Worm (Caenorhabditis elegans) whole organism, early embryonic: ENCODE results near the gene ergi-1.
"Not testable (repeated sequence)": the region's sequence is repeated elsewhere in the genome, so short reads cannot be mapped to it uniquely, and the experiment has no call there.

ENCODE experiments used
- B0310.2 ChIP-seq: sonication (generic microtip); optimal IDR thresholded peaks from 2 replicates; lab custom pipeline; 2016; ENCODE audit warnings: mild to moderate bottlenecking, missing genetic modification characterization, missing compliant biosample characterization
- F13C5.2 ChIP-seq: sonication (generic microtip); optimal IDR thresholded peaks from 2 replicates; lab custom pipeline; 2017; ENCODE audit warnings: mild to moderate bottlenecking, missing genetic modification characterization, inconsistent platforms, missing compliant biosample characterization
- aly-1 ChIP-seq: sonication (generic microtip); optimal IDR thresholded peaks from 2 replicates; lab custom pipeline; 2016; ENCODE audit warnings: missing genetic modification characterization, missing compliant biosample characterization
- ama-1 ChIP-seq: fragments of 150-350 bp; optimal IDR thresholded peaks from 2 replicates; lab custom pipeline; 2014
- ceh-13 ChIP-seq: fragments of 200-800 bp; sonication (Bioruptor generic); optimal IDR thresholded peaks from 2 replicates; lab custom pipeline; 2018; ENCODE audit warnings: mild to moderate bottlenecking, missing genetic modification characterization, missing compliant biosample characterization
- ceh-36 ChIP-seq: sonication (generic microtip); optimal IDR thresholded peaks from 2 replicates; lab custom pipeline; 2016; ENCODE audit warnings: missing genetic modification characterization, inconsistent platforms, missing compliant biosample characterization
- ets-7 ChIP-seq: sonication (generic microtip); optimal IDR thresholded peaks from 2 replicates; lab custom pipeline; 2016; ENCODE audit warnings: missing genotype, missing genetic modification characterization, missing compliant biosample characterization
- flt-1 ChIP-seq: fragments of 200-800 bp; sonication (Bioruptor generic); IDR thresholded peaks from 2 replicates; pipeline ENCODE4 v1.3.6; 2022; ENCODE audit warnings: missing genetic modification characterization, missing compliant biosample characterization
- hmbx-1 ChIP-seq: sonication (generic microtip); optimal IDR thresholded peaks from 2 replicates; lab custom pipeline; 2016; ENCODE audit warnings: mild to moderate bottlenecking, missing genetic modification characterization, missing compliant biosample characterization
- hmg-4 ChIP-seq: fragments of 200-800 bp; sonication (Bioruptor generic); optimal IDR thresholded peaks from 2 replicates; lab custom pipeline; 2018; ENCODE audit warnings: mild to moderate bottlenecking, missing genetic modification characterization, missing compliant biosample characterization
- hnd-1 ChIP-seq: sonication (generic microtip); optimal IDR thresholded peaks from 2 replicates; lab custom pipeline; 2016; ENCODE audit warnings: missing genetic modification characterization, missing compliant biosample characterization
- pes-1 ChIP-seq: fragments of 200-800 bp; sonication (Bioruptor generic); IDR thresholded peaks from 2 replicates; pipeline ENCODE4 v1.3.6; 2022; ENCODE audit warnings: missing genetic modification reagents, missing genetic modification characterization, missing compliant biosample characterization
- scrt-1 ChIP-seq: fragments of 200-800 bp; sonication (Bioruptor generic); IDR thresholded peaks from 2 replicates; pipeline ENCODE4 v1.3.6; 2022; ENCODE audit warnings: missing genetic modification characterization, missing compliant biosample characterization
- sea-1 ChIP-seq: fragments of 200-800 bp; sonication (Bioruptor generic); conservative IDR thresholded peaks from 2 replicates; pipeline ENCODE4 v1.3.6; 2022; ENCODE audit warnings: missing genetic modification characterization, missing compliant biosample characterization
- tbx-11 ChIP-seq: fragments of 200-800 bp; sonication (Bioruptor generic); IDR thresholded peaks from 2 replicates; pipeline ENCODE4 v1.3.6; 2022; ENCODE audit warnings: missing genetic modification characterization, missing compliant biosample characterization
- tbx-37 ChIP-seq: fragments of 200-800 bp; sonication (Bioruptor generic); conservative IDR thresholded peaks from 2 replicates; pipeline ENCODE4 v1.3.6; 2022; ENCODE audit warnings: missing genetic modification reagents, missing genetic modification characterization, missing compliant biosample characterization
- tra-4 ChIP-seq: sonication (generic microtip); optimal IDR thresholded peaks from 2 replicates; lab custom pipeline; 2017; ENCODE audit warnings: missing genetic modification characterization, missing compliant biosample characterization

ergi-1 gene

DNA sequence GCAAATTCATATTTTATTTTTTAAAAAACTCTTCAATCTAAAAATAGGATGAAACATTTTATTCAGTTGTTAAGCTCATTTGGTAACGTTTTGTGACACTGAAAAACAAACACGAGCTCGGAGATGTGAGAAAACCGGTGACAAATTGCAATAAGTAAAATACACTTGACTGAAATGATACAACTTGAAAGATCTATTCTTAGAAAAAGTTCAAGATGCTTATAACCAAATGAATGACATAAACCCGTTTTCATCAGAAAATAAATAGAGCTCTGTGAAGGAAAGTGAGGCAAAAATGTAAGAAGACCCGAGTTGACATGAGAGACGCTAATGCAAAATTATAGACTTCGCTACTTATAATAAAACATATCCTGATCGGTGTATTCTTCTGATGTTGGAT, 4.3 kb upstream of the ergi-1 start, which contains the start of gene smex-2:
smex-2 (minus strand) TSS at position 101 of the 400 bp plus-strand sequence.
- TF ChIP-seq aly-1 (tag; lab: Kevin White, UChicago) = no peak
- TF ChIP-seq flt-1 (GFP tag; lab: Robert Waterston, UW) = no peak
- TF ChIP-seq scrt-1 (GFP tag; lab: Robert Waterston, UW) = no peak
- no peak for TF ChIP-seq ama-1
- no peak for TF ChIP-seq hmbx-1 (tag; lab: Kevin White, UChicago)
- TF ChIP-seq ceh-36 (tag; lab: Kevin White, UChicago) = no peak
- TF ChIP-seq hmg-4 (GFP tag; lab: Kevin White, UChicago) = no peak
- no peak for TF ChIP-seq sea-1 (GFP tag; lab: Robert Waterston, UW)
- TF ChIP-seq pes-1 (GFP tag; lab: Robert Waterston, UW) = no peak
- TF ChIP-seq ets-7 = no peak
- TF ChIP-seq tbx-11 (GFP tag; lab: Robert Waterston, UW) = no peak
- no peak for TF ChIP-seq hnd-1 (tag; lab: Kevin White, UChicago)
- TF ChIP-seq tra-4 (tag; lab: Kevin White, UChicago) = no peak
- no peak for TF ChIP-seq ceh-13 (GFP tag; lab: Kevin White, UChicago)

DNA sequence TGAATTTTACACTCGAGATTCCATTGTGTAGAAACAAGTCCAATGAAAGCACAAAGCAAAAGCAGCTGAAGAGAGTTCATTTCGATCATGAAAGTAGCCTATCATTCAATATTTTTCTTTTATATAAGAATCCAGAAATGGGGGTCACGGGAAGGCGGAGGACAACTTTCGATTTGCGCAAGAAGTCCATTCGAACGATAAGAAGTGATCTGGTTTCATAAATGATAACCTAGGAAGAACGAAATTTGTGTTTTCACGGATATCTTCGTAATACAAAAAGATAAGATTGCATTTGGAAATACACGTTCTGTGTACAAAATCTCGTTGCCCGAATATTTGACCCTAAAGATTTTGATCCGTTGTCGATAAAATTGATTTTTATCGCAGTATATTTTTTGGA, 3.7 kb downstream of the ergi-1 start, which contains the start of gene Y102A11A.5:
Y102A11A.5 (minus strand) TSS at position 175 of the 400 bp plus-strand sequence.
- TF ChIP-seq hmg-4 (GFP tag; lab: Kevin White, UChicago) (no peak), aly-1 (tag; lab: Kevin White, UChicago) (no peak), ets-7 (no peak), sea-1 (GFP tag; lab: Robert Waterston, UW) (no peak), hnd-1 (tag; lab: Kevin White, UChicago) (no peak), F13C5.2 (tag; lab: Kevin White, UChicago) (no peak), B0310.2 (no peak), ceh-13 (GFP tag; lab: Kevin White, UChicago) (no peak), tbx-37 (GFP tag; lab: Robert Waterston, UW) (no peak), flt-1 (GFP tag; lab: Robert Waterston, UW) (no peak), scrt-1 (GFP tag; lab: Robert Waterston, UW) (no peak), tbx-11 (GFP tag; lab: Robert Waterston, UW) (no peak), pes-1 (GFP tag; lab: Robert Waterston, UW) (no peak), hmbx-1 (tag; lab: Kevin White, UChicago) (no peak), ama-1 (no peak), ceh-36 (tag; lab: Kevin White, UChicago) (no peak), tra-4 (tag; lab: Kevin White, UChicago) (no peak)

DNA sequence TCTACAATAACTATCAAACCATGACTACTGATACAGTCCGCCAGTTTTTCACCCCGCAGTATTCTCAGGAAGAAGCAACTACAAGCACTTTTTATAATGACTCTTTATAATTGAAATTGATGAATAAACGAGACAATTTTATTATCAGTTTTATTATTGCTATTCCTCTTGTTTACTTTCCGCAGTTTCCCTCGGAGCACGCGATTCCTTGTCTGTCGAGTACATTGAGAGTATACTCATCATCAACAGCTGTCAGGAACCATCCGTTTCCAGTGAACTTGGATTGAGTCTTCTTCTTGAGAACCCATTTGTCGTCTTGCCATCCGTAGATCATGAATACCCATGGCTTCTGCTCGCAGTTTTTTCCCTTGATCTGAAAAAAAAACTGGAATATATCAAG, 4.2 kb downstream of the ergi-1 start:
- no peak for TF ChIP-seq aly-1 (tag; lab: Kevin White, UChicago)
- no peak for TF ChIP-seq flt-1 (GFP tag; lab: Robert Waterston, UW)
- TF ChIP-seq tra-4 (tag; lab: Kevin White, UChicago) = no peak
- TF ChIP-seq F13C5.2 (tag; lab: Kevin White, UChicago) = no peak
- TF ChIP-seq sea-1 (GFP tag; lab: Robert Waterston, UW) = no peak
- no peak for TF ChIP-seq tbx-37 (GFP tag; lab: Robert Waterston, UW)
- TF ChIP-seq ceh-36 (tag; lab: Kevin White, UChicago) = no peak
- no peak for TF ChIP-seq ets-7
- TF ChIP-seq tbx-11 (GFP tag; lab: Robert Waterston, UW) = no peak
- no peak for TF ChIP-seq pes-1 (GFP tag; lab: Robert Waterston, UW)
- TF ChIP-seq hmg-4 (GFP tag; lab: Kevin White, UChicago) = no peak
- no peak for TF ChIP-seq hmbx-1 (tag; lab: Kevin White, UChicago)
- no peak for TF ChIP-seq B0310.2
- TF ChIP-seq scrt-1 (GFP tag; lab: Robert Waterston, UW) = no peak
- TF ChIP-seq ceh-13 (GFP tag; lab: Kevin White, UChicago) = no peak
- TF ChIP-seq hnd-1 (tag; lab: Kevin White, UChicago) = no peak
- TF ChIP-seq ama-1 = no peak

DNA sequence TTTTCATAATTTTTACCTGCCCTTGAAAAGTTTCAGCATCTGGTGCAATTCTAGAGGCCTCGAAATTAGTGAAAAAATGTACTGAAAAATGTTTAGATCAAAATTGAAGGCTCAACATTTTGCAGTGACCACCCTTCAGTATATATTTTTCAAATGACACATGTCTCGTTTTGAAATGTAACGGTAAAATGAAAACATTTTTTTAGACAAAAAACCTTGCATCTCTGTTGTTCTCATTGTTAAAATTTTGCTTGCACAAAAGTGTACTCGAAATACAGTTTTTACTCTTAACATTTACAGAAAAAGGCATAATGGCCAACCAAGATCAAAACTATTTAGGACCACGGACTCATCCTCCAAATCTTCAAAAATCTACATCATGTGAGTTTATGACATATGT, 8.7 kb downstream of the ergi-1 start, which contains the start of gene Y102A11A.2:
Y102A11A.2 (plus strand) TSS at position 301 of the 400 bp plus-strand sequence.
- not testable (repeated sequence) for TF ChIP-seq hmg-4 (GFP tag; lab: Kevin White, UChicago); hnd-1 (tag; lab: Kevin White, UChicago); B0310.2

DNA sequence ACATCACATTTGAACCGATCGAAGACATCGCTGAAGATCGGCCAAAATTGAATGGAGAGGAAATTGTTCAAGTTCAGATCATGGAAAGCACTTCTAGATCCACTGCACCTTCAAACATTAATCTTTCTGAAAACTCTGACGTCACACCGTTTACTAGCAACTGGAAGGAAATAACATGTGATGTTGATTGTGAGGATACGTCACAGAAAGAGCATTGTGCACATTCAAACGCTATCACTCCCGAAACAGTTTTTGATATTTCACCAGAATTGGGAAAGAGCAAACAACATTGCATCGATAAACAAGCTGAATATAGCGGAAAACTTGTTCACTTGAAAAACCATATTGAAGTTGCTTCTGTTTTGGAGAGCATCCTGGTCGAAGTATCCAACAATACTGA, 13.5 kb downstream of the ergi-1 start:
- TF ChIP-seq hmbx-1 (tag; lab: Kevin White, UChicago) = no peak
- no peak for TF ChIP-seq sea-1 (GFP tag; lab: Robert Waterston, UW)
- no peak for TF ChIP-seq B0310.2
- TF ChIP-seq hmg-4 (GFP tag; lab: Kevin White, UChicago) = no peak
- TF ChIP-seq tbx-37 (GFP tag; lab: Robert Waterston, UW) = no peak
- TF ChIP-seq ceh-13 (GFP tag; lab: Kevin White, UChicago) = no peak
- no peak for TF ChIP-seq tbx-11 (GFP tag; lab: Robert Waterston, UW)
- no peak for TF ChIP-seq ceh-36 (tag; lab: Kevin White, UChicago)
- TF ChIP-seq hnd-1 (tag; lab: Kevin White, UChicago) = no peak
- no peak for TF ChIP-seq scrt-1 (GFP tag; lab: Robert Waterston, UW)
- TF ChIP-seq ets-7 = no peak
- TF ChIP-seq ama-1 = no peak
- TF ChIP-seq F13C5.2 (tag; lab: Kevin White, UChicago) = no peak
- TF ChIP-seq aly-1 (tag; lab: Kevin White, UChicago) = no peak
- no peak for TF ChIP-seq flt-1 (GFP tag; lab: Robert Waterston, UW)
- TF ChIP-seq pes-1 (GFP tag; lab: Robert Waterston, UW) = no peak
- no peak for TF ChIP-seq tra-4 (tag; lab: Kevin White, UChicago)

DNA sequence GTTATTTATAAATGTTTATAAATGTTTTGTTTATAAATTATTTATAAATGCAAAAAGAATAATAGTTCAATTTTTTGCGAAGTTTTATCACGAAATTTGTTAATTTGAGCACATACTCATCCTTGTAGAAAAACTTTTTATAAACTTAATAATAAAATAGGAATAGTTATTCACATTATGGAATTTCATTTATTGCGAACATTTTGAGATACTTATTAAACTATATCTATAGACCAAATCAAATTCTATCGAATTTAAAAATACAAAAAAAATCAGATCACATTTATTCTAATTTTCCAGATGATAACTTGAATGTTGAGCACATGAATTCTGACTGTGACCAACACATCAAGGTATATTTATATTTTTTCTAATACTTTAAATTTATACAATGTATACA, 16.2 kb downstream of the ergi-1 start, which contains the start of gene Y102A11A.3:
Y102A11A.3 (plus strand) TSS at position 301 of the 400 bp plus-strand sequence.
- TF ChIP-seq ceh-36 (tag; lab: Kevin White, UChicago) = no peak
- TF ChIP-seq F13C5.2 (tag; lab: Kevin White, UChicago) = no peak
- no peak for TF ChIP-seq hmg-4 (GFP tag; lab: Kevin White, UChicago)
- no peak for TF ChIP-seq ceh-13 (GFP tag; lab: Kevin White, UChicago)
- no peak for TF ChIP-seq sea-1 (GFP tag; lab: Robert Waterston, UW)
- no peak for TF ChIP-seq ama-1
- TF ChIP-seq B0310.2 = no peak
- TF ChIP-seq tra-4 (tag; lab: Kevin White, UChicago) = no peak
- no peak for TF ChIP-seq scrt-1 (GFP tag; lab: Robert Waterston, UW)
- TF ChIP-seq tbx-37 (GFP tag; lab: Robert Waterston, UW) = no peak
- no peak for TF ChIP-seq aly-1 (tag; lab: Kevin White, UChicago)
- no peak for TF ChIP-seq pes-1 (GFP tag; lab: Robert Waterston, UW)
